Fruit fly (Drosophila melanogaster): ENCODE results near the gene Cad96Ca.
A peak's percentile ranks its signal among the peaks of the same experiment; 100 is the strongest.

Cad96Ca gene

DNA sequence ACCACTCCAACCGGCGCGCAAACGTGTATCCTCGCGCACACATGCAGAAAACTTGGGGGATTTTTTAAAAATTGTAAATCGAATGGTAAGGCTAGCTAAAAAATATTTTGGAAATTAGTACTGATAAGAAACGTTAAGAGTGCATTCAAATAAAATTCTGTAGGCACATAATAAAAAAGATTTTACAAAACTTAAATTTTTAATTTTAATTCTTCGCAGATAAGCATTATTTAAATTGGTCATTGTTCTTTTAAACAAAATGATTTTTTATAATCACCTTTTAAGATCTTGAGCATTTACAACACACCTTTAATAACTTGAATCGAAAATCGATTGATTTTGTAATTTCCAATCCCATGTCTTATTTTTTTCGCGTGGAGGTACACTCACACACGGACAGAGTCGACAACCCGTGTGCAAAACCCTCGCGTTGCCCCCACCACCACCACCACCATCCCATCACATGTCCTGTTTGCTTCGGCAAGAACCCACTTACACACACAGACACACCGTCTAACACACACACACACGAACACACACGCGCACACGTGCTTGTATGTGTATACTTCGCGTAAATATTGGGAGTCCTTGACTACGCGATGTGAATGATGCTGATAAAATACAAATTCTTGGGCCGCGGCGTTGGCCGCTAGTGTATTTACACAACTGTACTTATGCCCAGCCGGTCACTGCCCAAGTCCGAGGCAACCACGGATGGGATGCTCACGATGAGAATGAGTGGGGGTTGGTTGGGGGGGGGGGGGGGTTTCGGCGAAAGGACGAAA is 40.5 kb downstream of the Cad96Ca start:
- TF ChIP-seq CG6813 (GFP tag; optimal IDR thresholded peaks at IDR 0.05) (no peak), CG31388 (GFP tag; optimal IDR thresholded peaks at IDR 0.05) (no peak), CG6175 (GFP tag; IDR thresholded peaks at IDR 0.05) (no peak), Doc2 (GFP tag; IDR thresholded peaks at IDR 0.05) (no peak), CG10267 (tag; optimal IDR thresholded peaks at IDR 0.05) (no peak), CG18262 (tag; optimal IDR thresholded peaks at IDR 0.05) (peak; percentile 33), tll (GFP tag; optimal IDR thresholded peaks at IDR 0.05) (no peak), tio (GFP tag; optimal IDR thresholded peaks at IDR 0.05) (no peak), CG18599 (GFP tag; optimal IDR thresholded peaks at IDR 0.05) (no peak), CG2202 (tag; optimal IDR thresholded peaks at IDR 0.05) (no peak), CG9817 (tag; optimal IDR thresholded peaks at IDR 0.05) (no peak), bab2 (GFP tag; optimal IDR thresholded peaks at IDR 0.05) (no peak), CG6683 (GFP tag; optimal IDR thresholded peaks at IDR 0.05) (no peak), pros (GFP tag; optimal IDR thresholded peaks at IDR 0.05) (peak; percentile 54), Elba2 (GFP tag; optimal IDR thresholded peaks at IDR 0.05) (no peak), crp (GFP tag; optimal IDR thresholded peaks at IDR 0.05) (no peak), en (GFP tag; optimal IDR thresholded peaks at IDR 0.05) (no peak), prd (optimal IDR thresholded peaks at IDR 0.05) (no peak), prd (GFP tag; IDR thresholded peaks at IDR 0.05) (no peak), CG7839 (tag; optimal IDR thresholded peaks at IDR 0.05) (peak; percentile 43), CG3281 (GFP tag; optimal IDR thresholded peaks at IDR 0.05) (peak; percentile 4), CG4282 (GFP tag; optimal IDR thresholded peaks at IDR 0.05) (no peak), Gug (GFP tag; IDR thresholded peaks at IDR 0.05) (no peak), CG1024 (GFP tag; IDR thresholded peaks at IDR 0.05) (no peak), wdn (GFP tag; IDR thresholded peaks at IDR 0.05) (no peak), E2f2 (GFP tag; IDR thresholded peaks at IDR 0.05) (no peak), Deaf1 (tag; optimal IDR thresholded peaks at IDR 0.05) (no peak), CG5180 (GFP tag; optimal IDR thresholded peaks at IDR 0.05) (no peak), CG9609 (GFP tag; optimal IDR thresholded peaks at IDR 0.05) (no peak), Sox100B (GFP tag; optimal IDR thresholded peaks at IDR 0.05) (peak; percentile 8), CG8765 (GFP tag; IDR thresholded peaks at IDR 0.05) (no peak), p53 (GFP tag; optimal IDR thresholded peaks at IDR 0.05) (no peak), z (GFP tag; IDR thresholded peaks at IDR 0.05) (no peak), CG31441 (GFP tag; IDR thresholded peaks at IDR 0.05) (peak; percentile 22; the same call in 1 of the 2 replicates), Neu2 (GFP tag; optimal IDR thresholded peaks at IDR 0.05; ENCODE audit: borderline replicate concordance) (no peak), CoRest (tag; optimal IDR thresholded peaks at IDR 0.05) (peak; percentile 29), Hr78 (GFP tag; optimal IDR thresholded peaks at IDR 0.05) (no peak), run (tag; optimal IDR thresholded peaks at IDR 0.05) (no peak), CG32767 (GFP tag; IDR thresholded peaks at IDR 0.05) (no peak), corto (GFP tag; optimal IDR thresholded peaks at IDR 0.05) (no peak), CG6854 (GFP tag; optimal IDR thresholded peaks at IDR 0.05) (no peak), CG7963 (GFP tag; IDR thresholded peaks at IDR 0.05; ENCODE audit: partially characterized antibody) (no peak), Oli (tag; optimal IDR thresholded peaks at IDR 0.05) (no peak), CG10565 (GFP tag; optimal IDR thresholded peaks at IDR 0.05) (no peak), tgo (GFP tag; IDR thresholded peaks at IDR 0.05) (no peak), ERR (GFP tag; optimal IDR thresholded peaks at IDR 0.05) (no peak), Hr51 (GFP tag; optimal IDR thresholded peaks at IDR 0.05) (peak in 1 of 2 experiments; percentile 10), Hr3 (GFP tag; optimal IDR thresholded peaks at IDR 0.05) (no peak), psq (GFP tag; optimal IDR thresholded peaks at IDR 0.05) (no peak)
